Fruit fly (Drosophila melanogaster) whole organism, prepupa: Measurements from ENCODE around the gene CG10035.

Source experiments
- Blimp-1 ChIP-seq: fragments of 200-800 bp; sonication (Bioruptor generic); optimal IDR thresholded peaks from 3 replicates; lab custom pipeline; 2017; ENCODE audit warnings: missing biosample characterization, missing genetic modification characterization, mild to moderate bottlenecking, moderate library complexity, missing genetic modification reagents
- CG10631 ChIP-seq: fragments of 200-800 bp; sonication (Bioruptor generic); optimal IDR thresholded peaks from 2 replicates; lab custom pipeline; 2016; ENCODE audit warnings: missing biosample characterization, missing genetic modification characterization
- CG10669 ChIP-seq: fragments of 200-800 bp; sonication (Bioruptor generic); optimal IDR thresholded peaks from 3 replicates; lab custom pipeline; 2018; ENCODE audit warnings: missing biosample characterization, mild to moderate bottlenecking, missing genetic modification characterization, moderate library complexity
- CG11762 ChIP-seq: fragments of 200-800 bp; sonication (Bioruptor generic); optimal IDR thresholded peaks from 3 replicates; lab custom pipeline; 2016; ENCODE audit warnings: missing biosample characterization, missing genetic modification characterization; ENCODE audit not compliant: insufficient read depth
- CG11902 ChIP-seq: fragments of 200-800 bp; sonication (Bioruptor generic); optimal IDR thresholded peaks from 3 replicates; lab custom pipeline; 2016; ENCODE audit warnings: missing biosample characterization, missing genetic modification characterization
- CG1621 ChIP-seq: fragments of 200-800 bp; sonication (Bioruptor generic); optimal IDR thresholded peaks from 3 replicates; lab custom pipeline; 2018; ENCODE audit warnings: missing biosample characterization, mild to moderate bottlenecking, missing genetic modification characterization
- CG16779 ChIP-seq: fragments of 200-800 bp; sonication (Bioruptor generic); optimal IDR thresholded peaks from 3 replicates; lab custom pipeline; 2017; ENCODE audit warnings: missing biosample characterization, mild to moderate bottlenecking, missing genetic modification characterization
- CG31627 ChIP-seq: fragments of 200-800 bp; sonication (Bioruptor generic); optimal IDR thresholded peaks from 3 replicates; lab custom pipeline; 2016; ENCODE audit warnings: missing biosample characterization, missing genetic modification characterization
- CG34406 ChIP-seq: fragments of 200-800 bp; sonication (Bioruptor generic); optimal IDR thresholded peaks from 3 replicates; lab custom pipeline; 2016; ENCODE audit warnings: missing biosample characterization, missing genetic modification characterization
- CG3919 ChIP-seq: fragments of 200-800 bp; sonication (Bioruptor generic); optimal IDR thresholded peaks from 3 replicates; lab custom pipeline; 2016; ENCODE audit warnings: missing biosample characterization, missing genetic modification characterization
- CG6163 ChIP-seq: fragments of 200-800 bp; sonication (Bioruptor generic); IDR thresholded peaks from 3 replicates; pipeline ENCODE4 v1.3.6; 2022; ENCODE audit warnings: missing biosample characterization, missing genetic modification characterization
- CG6792 ChIP-seq: fragments of 200-800 bp; sonication (Bioruptor generic); optimal IDR thresholded peaks from 3 replicates; lab custom pipeline; 2016; ENCODE audit warnings: missing biosample characterization, missing genetic modification characterization
- CG6808 ChIP-seq: fragments of 200-800 bp; sonication (Bioruptor generic); optimal IDR thresholded peaks from 3 replicates; lab custom pipeline; 2017; ENCODE audit warnings: missing biosample characterization, missing genetic modification characterization, mild to moderate bottlenecking, moderate library complexity, missing genetic modification reagents
- CG6854 ChIP-seq: fragments of 200-800 bp; sonication (Bioruptor generic); optimal IDR thresholded peaks from 2 replicates; lab custom pipeline; 2017; ENCODE audit warnings: missing biosample characterization, mild to moderate bottlenecking, missing genetic modification characterization
- CG7368 ChIP-seq: fragments of 200-800 bp; sonication (Bioruptor generic); optimal IDR thresholded peaks from 3 replicates; lab custom pipeline; 2016; ENCODE audit warnings: missing biosample characterization, missing genetic modification characterization
- CG8119 ChIP-seq: fragments of 200-800 bp; sonication (Bioruptor generic); IDR thresholded peaks from 3 replicates; pipeline ENCODE4 v1.3.6; 2022; ENCODE audit warnings: missing biosample characterization, missing genetic modification characterization
- CG8319 ChIP-seq: fragments of 200-800 bp; sonication (Bioruptor generic); optimal IDR thresholded peaks from 3 replicates; lab custom pipeline; 2016; ENCODE audit warnings: missing biosample characterization, missing genetic modification characterization
- CG8632 ChIP-seq: fragments of 200-800 bp; sonication (Bioruptor generic); optimal IDR thresholded peaks from 3 replicates; lab custom pipeline; 2016; ENCODE audit warnings: missing biosample characterization, missing genetic modification characterization
- CG9139 ChIP-seq: fragments of 200-800 bp; sonication (Bioruptor generic); optimal IDR thresholded peaks from 3 replicates; lab custom pipeline; 2017; ENCODE audit warnings: missing biosample characterization, mild to moderate bottlenecking, missing genetic modification characterization
- Eip93F ChIP-seq: fragments of 200-800 bp; sonication (Bioruptor generic); optimal IDR thresholded peaks from 2 replicates; lab custom pipeline; 2016; ENCODE audit warnings: missing biosample characterization, mild to moderate bottlenecking, missing genetic modification characterization
- Ets96B ChIP-seq: fragments of 200-800 bp; optimal IDR thresholded peaks from 2 replicates; lab custom pipeline; 2019; ENCODE audit warnings: missing biosample characterization, mild to moderate bottlenecking, missing genetic modification characterization, moderate library complexity
- Gug ChIP-seq: fragments of 200-800 bp; sonication (Bioruptor generic); IDR thresholded peaks from 2 replicates; pipeline ENCODE4 v1.3.6; 2022; ENCODE audit warnings: missing biosample characterization, missing genetic modification characterization
- Hr38 ChIP-seq: sonication (Bioruptor generic); optimal IDR thresholded peaks from 2 replicates; lab custom pipeline; 2016; ENCODE audit warnings: missing biosample characterization, missing genetic modification characterization
- Hr39 ChIP-seq: fragments of 200-800 bp; sonication (Bioruptor generic); optimal IDR thresholded peaks from 2 replicates; lab custom pipeline; 2016; ENCODE audit warnings: missing biosample characterization, missing genetic modification characterization
- Hr4 ChIP-seq: fragments of 200-800 bp; sonication (Bioruptor generic); optimal IDR thresholded peaks from 3 replicates; lab custom pipeline; 2016; ENCODE audit warnings: missing biosample characterization, missing genetic modification characterization
- Lpt ChIP-seq: fragments of 200-800 bp; sonication (Bioruptor generic); optimal IDR thresholded peaks from 3 replicates; lab custom pipeline; 2016; ENCODE audit warnings: missing biosample characterization, missing genetic modification characterization
- Smox ChIP-seq: fragments of 200-800 bp; sonication (Bioruptor generic); optimal IDR thresholded peaks from 3 replicates; lab custom pipeline; 2016; ENCODE audit warnings: missing biosample characterization, missing genetic modification characterization
- Sox102F ChIP-seq: fragments of 200-800 bp; sonication (Bioruptor generic); optimal IDR thresholded peaks from 2 replicates; lab custom pipeline; 2016; ENCODE audit warnings: missing biosample characterization, mild to moderate bottlenecking, missing genetic modification characterization
- Sox14 ChIP-seq: fragments of 200-800 bp; sonication (Bioruptor generic); optimal IDR thresholded peaks from 3 replicates; lab custom pipeline; 2016; ENCODE audit warnings: missing biosample characterization, missing genetic modification characterization
- Sox15 ChIP-seq: fragments of 200-800 bp; sonication (Bioruptor generic); optimal IDR thresholded peaks from 3 replicates; lab custom pipeline; 2016; ENCODE audit warnings: missing biosample characterization, missing genetic modification characterization
- achi ChIP-seq: fragments of 200-800 bp; sonication (Bioruptor generic); optimal IDR thresholded peaks from 3 replicates; lab custom pipeline; 2016; ENCODE audit warnings: missing biosample characterization, missing genetic modification characterization
- acj6 ChIP-seq: fragments of 200-800 bp; sonication (Bioruptor generic); optimal IDR thresholded peaks from 3 replicates; lab custom pipeline; 2016; ENCODE audit warnings: missing biosample characterization, missing genetic modification characterization
- dac ChIP-seq: fragments of 200-800 bp; sonication (Bioruptor generic); optimal IDR thresholded peaks from 2 replicates; lab custom pipeline; 2017; ENCODE audit warnings: missing biosample characterization, mild to moderate bottlenecking, missing genetic modification characterization
- dsx ChIP-seq: fragments of 200-800 bp; optimal IDR thresholded peaks from 3 replicates; lab custom pipeline; 2019; ENCODE audit warnings: missing biosample characterization, mild to moderate bottlenecking, missing genetic modification characterization, moderate library complexity; ENCODE audit not compliant: poor library complexity, severe bottlenecking
- eg ChIP-seq: fragments of 200-800 bp; sonication (Bioruptor generic); IDR thresholded peaks from 3 replicates; pipeline ENCODE4 v1.3.6; 2022; ENCODE audit warnings: missing biosample characterization, missing genetic modification characterization
- esn ChIP-seq: fragments of 200-800 bp; sonication (Bioruptor generic); optimal IDR thresholded peaks from 2 replicates; lab custom pipeline; 2016; ENCODE audit warnings: missing biosample characterization, mild to moderate bottlenecking, missing genetic modification characterization, moderate library complexity
- fd85E ChIP-seq: fragments of 200-800 bp; sonication (Bioruptor generic); optimal IDR thresholded peaks from 3 replicates; lab custom pipeline; 2016; ENCODE audit warnings: missing biosample characterization, missing genetic modification characterization
- fkh ChIP-seq: fragments of 200-800 bp; sonication (Bioruptor generic); optimal IDR thresholded peaks from 3 replicates; lab custom pipeline; 2017; ENCODE audit warnings: missing biosample characterization, mild to moderate bottlenecking, missing genetic modification characterization, moderate library complexity
- lz ChIP-seq: fragments of 200-800 bp; sonication (Bioruptor generic); optimal IDR thresholded peaks from 3 replicates; lab custom pipeline; 2016; ENCODE audit warnings: missing biosample characterization, missing genetic modification characterization
- net ChIP-seq: fragments of 200-800 bp; sonication (Bioruptor generic); optimal IDR thresholded peaks from 3 replicates; lab custom pipeline; 2016; ENCODE audit warnings: missing biosample characterization, missing genetic modification characterization
- pdm3 ChIP-seq: fragments of 200-800 bp; sonication (Bioruptor generic); optimal IDR thresholded peaks from 3 replicates; lab custom pipeline; 2016; ENCODE audit warnings: missing biosample characterization, missing genetic modification characterization
- salr ChIP-seq, 2 experiments: fragments of 200-800 bp; sonication (Bioruptor generic); optimal IDR thresholded peaks; 3 replicates each; lab custom pipeline; 2016 to 2018; ENCODE audit warnings: missing biosample characterization in 2 of 2, missing genetic modification characterization in 2 of 2, mild to moderate bottlenecking in 1 of 2
- spab ChIP-seq: fragments of 200-800 bp; sonication (Bioruptor generic); optimal IDR thresholded peaks from 2 replicates; lab custom pipeline; 2017; ENCODE audit warnings: missing biosample characterization, mild to moderate bottlenecking, missing genetic modification characterization, missing genetic modification reagents
- svp ChIP-seq: fragments of 200-800 bp; sonication (Bioruptor generic); peaks from one replicate; lab custom pipeline; 2016; ENCODE audit warnings: missing biosample characterization, missing genetic modification characterization
- topi ChIP-seq: fragments of 200-800 bp; sonication (Bioruptor generic); optimal IDR thresholded peaks from 3 replicates; lab custom pipeline; 2016; ENCODE audit warnings: missing biosample characterization, missing genetic modification characterization
- vri ChIP-seq: fragments of 200-800 bp; sonication (Bioruptor generic); optimal IDR thresholded peaks from 3 replicates; lab custom pipeline; 2016; ENCODE audit warnings: missing biosample characterization, mild to moderate bottlenecking, missing genetic modification characterization

CG10035 gene

DNA sequence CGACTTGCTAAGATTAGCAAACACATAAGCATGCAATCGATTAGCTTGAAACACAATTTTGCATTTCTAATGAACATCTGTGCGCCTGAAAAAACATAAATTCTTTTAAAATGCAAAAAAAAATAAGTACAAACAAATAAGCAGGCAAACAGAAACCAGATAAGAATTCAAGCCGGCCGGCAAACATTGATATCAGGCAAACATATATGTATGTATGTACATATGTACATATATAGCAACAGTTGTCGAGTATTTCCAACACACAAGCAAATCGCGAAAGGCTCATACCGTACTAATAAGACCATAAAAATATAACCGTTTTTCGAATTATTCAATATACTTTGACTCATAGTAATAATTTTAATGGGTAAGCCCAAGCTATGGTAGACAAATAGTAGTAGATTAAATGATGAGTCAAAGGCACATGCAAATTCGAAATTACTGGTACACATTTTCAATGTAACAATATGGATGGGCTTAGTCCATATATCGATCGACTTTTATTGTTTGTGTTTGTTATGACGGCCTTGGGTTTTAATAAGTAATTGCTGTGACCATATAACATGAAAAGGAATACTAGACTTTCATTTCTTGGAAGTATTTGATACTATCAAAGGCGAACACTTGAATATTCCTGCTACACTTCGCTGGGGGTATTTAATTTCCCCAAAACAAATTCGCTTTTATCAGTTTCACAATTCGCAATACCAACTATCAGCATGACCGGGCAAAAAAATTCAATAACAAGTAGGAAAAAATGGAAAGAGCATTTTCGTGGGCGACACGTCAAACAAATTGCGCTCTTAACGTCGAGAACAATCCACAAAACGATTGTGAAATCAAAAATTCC is 12.5 kb downstream of the CG10035 start:
- TF ChIP-seq CG7368 (no peak), fkh (GFP tag; lab: Kevin White, UChicago) (peak; percentile 59), CG10631 (GFP tag; lab: Kevin White, UChicago) (peak; percentile 28), CG6854 (GFP tag; lab: Kevin White, UChicago) (peak; percentile 10), svp (GFP tag; lab: Kevin White, UChicago) (peak; percentile 57), CG1621 (no peak)
- TF ChIP-seq, all 60 proteins: peak for 4

DNA sequence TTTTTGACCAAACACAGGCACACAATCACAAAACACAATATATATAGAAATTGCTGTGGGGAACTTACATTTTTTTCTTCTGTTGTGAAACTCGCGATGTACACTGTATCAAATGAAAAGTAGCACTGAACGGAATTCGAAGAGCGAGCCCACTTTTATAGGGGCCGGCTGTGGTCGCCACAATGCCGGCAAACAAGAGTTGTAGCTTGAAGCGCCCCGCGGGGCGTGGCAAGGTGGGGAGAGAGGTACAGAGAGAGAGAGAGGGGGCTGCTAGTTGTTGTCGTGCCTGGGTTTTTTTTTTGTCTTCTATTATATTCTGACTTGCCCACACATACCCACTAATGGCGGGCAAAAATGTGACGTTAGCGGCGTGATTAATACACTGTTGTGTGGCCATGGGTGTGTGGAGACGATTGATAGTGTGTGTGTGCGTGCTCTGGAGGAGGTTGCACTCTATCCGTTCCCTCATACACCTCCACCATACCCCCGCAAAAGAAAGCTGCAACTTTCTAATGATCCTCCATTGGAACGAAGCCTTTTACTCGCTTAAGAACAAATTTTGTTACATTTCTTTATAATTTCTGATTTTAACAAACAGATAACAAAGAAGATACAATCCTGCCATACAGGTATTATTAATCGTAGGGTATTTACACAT is 13.2 kb downstream of the CG10035 start, which contains the start of gene GstD1:
Gene GstD1 (minus strand): TSS at position 134 of the 658 bp plus-strand sequence.
- TF ChIP-seq CG11762 = peak; percentile 30
- no peak for TF ChIP-seq CG8319 (GFP tag; lab: Kevin White, UChicago)
- peak; percentile 21 for TF ChIP-seq CG6792 (GFP tag; lab: Kevin White, UChicago)
- peak; percentile 43 for TF ChIP-seq acj6 (GFP tag; lab: Kevin White, UChicago)
- peak; percentile 48 for TF ChIP-seq topi (GFP tag; lab: Kevin White, UChicago)
- peak; percentile 20 for TF ChIP-seq dsx (GFP tag; lab: Kevin White, UChicago)
- TF ChIP-seq CG9139 = peak; percentile 36
- TF ChIP-seq svp (GFP tag; lab: Kevin White, UChicago) = peak; percentile 79
- TF ChIP-seq Sox15 = peak; percentile 10
- no peak for TF ChIP-seq Eip93F (GFP tag; lab: Kevin White, UChicago)
- TF ChIP-seq CG6854 (GFP tag; lab: Kevin White, UChicago) = no peak
- peak in 1 of 2 experiments; percentile 81 for TF ChIP-seq salr (GFP tag; optimal IDR thresholded peaks at IDR 0.05; lab: Kevin White, UChicago)
- peak; percentile 40 for TF ChIP-seq CG10669
- peak; percentile 83 for TF ChIP-seq Lpt
- peak; percentile 72 for TF ChIP-seq CG8119 (GFP tag; lab: Robert Waterston, UW)
- TF ChIP-seq Ets96B (tag; lab: Kevin White, UChicago) = peak; percentile 51
- peak; percentile 47 for TF ChIP-seq CG31627 (GFP tag; lab: Kevin White, UChicago)
- TF ChIP-seq dac = peak; percentile 47
- peak; percentile 67 for TF ChIP-seq Sox14 (GFP tag; lab: Kevin White, UChicago)
- peak; percentile 60 for TF ChIP-seq esn
- peak; percentile 71 for TF ChIP-seq CG3919 (GFP tag; lab: Kevin White, UChicago)
- TF ChIP-seq fd85E (GFP tag; lab: Kevin White, UChicago) = no peak
- TF ChIP-seq Sox102F = peak; percentile 2
- no peak for TF ChIP-seq CG11902
- TF ChIP-seq CG8632 (GFP tag; lab: Kevin White, UChicago) = no peak
- TF ChIP-seq CG16779 (tag; lab: Kevin White, UChicago) = peak; percentile 36
- TF ChIP-seq CG6808 (GFP tag; lab: Kevin White, UChicago) = peak; percentile 51
- TF ChIP-seq pdm3 (GFP tag; lab: Kevin White, UChicago) = peak; percentile 43
- TF ChIP-seq Gug (GFP tag; lab: Robert Waterston, UW) = 0 out of 2 replicates have a peak, but pooled peaks have one; percentile 52
- no peak for TF ChIP-seq Blimp-1 (GFP tag; lab: Kevin White, UChicago)
- peak; percentile 25 for TF ChIP-seq spab
- TF ChIP-seq CG6163 (GFP tag; lab: Robert Waterston, UW) = peak; percentile 69
- TF ChIP-seq CG34406 (GFP tag; lab: Kevin White, UChicago) = peak; percentile 43
- TF ChIP-seq Hr4 = peak; percentile 83
- peak; percentile 64 for TF ChIP-seq lz (GFP tag; lab: Kevin White, UChicago)
- no peak for TF ChIP-seq CG1621
- peak; percentile 75 for TF ChIP-seq eg
- TF ChIP-seq vri (GFP tag; lab: Kevin White, UChicago) = peak; percentile 49
- peak; percentile 1 for TF ChIP-seq CG7368
- no peak for TF ChIP-seq Hr38
- TF ChIP-seq Smox = peak; percentile 36
- TF ChIP-seq achi (GFP tag; lab: Kevin White, UChicago) = peak; percentile 74
- peak; percentile 61 for TF ChIP-seq Hr39
- TF ChIP-seq net (GFP tag; lab: Kevin White, UChicago) = peak; percentile 63
